Worm (Caenorhabditis elegans) whole organism, late embryonic: ENCODE results near the gene dct-15.

Experiments
- C08G9.2 ChIP-seq: sonication (generic microtip); optimal IDR thresholded peaks from 2 replicates; lab custom pipeline; 2016; ENCODE audit warnings: mild to moderate bottlenecking, missing genetic modification characterization, moderate library complexity, missing compliant biosample characterization
- C38D4.7 ChIP-seq: fragments of 200-800 bp; sonication (Bioruptor generic); optimal IDR thresholded peaks from 2 replicates; lab custom pipeline; 2018; ENCODE audit warnings: mild to moderate bottlenecking, missing genetic modification characterization, moderate library complexity, missing compliant biosample characterization
- K02D7.2 ChIP-seq: sonication (generic microtip); optimal IDR thresholded peaks from 2 replicates; lab custom pipeline; 2017; ENCODE audit warnings: mild to moderate bottlenecking, missing genetic modification characterization, missing compliant biosample characterization
- ceh-14 ChIP-seq: sonication (generic microtip); optimal IDR thresholded peaks from 2 replicates; lab custom pipeline; 2016; ENCODE audit warnings: missing genotype, missing genetic modification characterization, missing compliant biosample characterization
- ceh-19 ChIP-seq: fragments of 200-800 bp; sonication (Bioruptor generic); optimal IDR thresholded peaks from 2 replicates; lab custom pipeline; 2018; ENCODE audit warnings: mild to moderate bottlenecking, missing genetic modification characterization, missing compliant biosample characterization
- ceh-2 ChIP-seq: sonication (generic microtip); optimal IDR thresholded peaks from 2 replicates; lab custom pipeline; 2016; ENCODE audit warnings: missing genotype, missing genetic modification characterization, missing compliant biosample characterization
- ceh-24 ChIP-seq: sonication (generic microtip); optimal IDR thresholded peaks from 2 replicates; lab custom pipeline; 2016; ENCODE audit warnings: mild to moderate bottlenecking, missing genetic modification characterization, missing compliant biosample characterization
- ceh-31 ChIP-seq: sonication (generic microtip); optimal IDR thresholded peaks from 2 replicates; lab custom pipeline; 2016; ENCODE audit warnings: missing genetic modification characterization, missing compliant biosample characterization
- ceh-48 ChIP-seq: sonication (generic microtip); optimal IDR thresholded peaks from 2 replicates; lab custom pipeline; 2016; ENCODE audit warnings: missing genetic modification characterization, inconsistent platforms, missing compliant biosample characterization
- ceh-6 ChIP-seq: fragments of 200-800 bp; sonication (Bioruptor generic); optimal IDR thresholded peaks from 2 replicates; lab custom pipeline; 2018; ENCODE audit warnings: mild to moderate bottlenecking, missing genetic modification characterization, missing compliant biosample characterization
- che-1 ChIP-seq: sonication (generic microtip); optimal IDR thresholded peaks from 2 replicates; lab custom pipeline; 2016; ENCODE audit warnings: mild to moderate bottlenecking, missing genetic modification characterization, missing compliant biosample characterization
- elt-2 ChIP-seq: sonication (generic microtip); optimal IDR thresholded peaks from 2 replicates; lab custom pipeline; 2016; ENCODE audit warnings: missing genetic modification reagents, missing genetic modification characterization, missing compliant biosample characterization
- elt-4 ChIP-seq: sonication (generic microtip); optimal IDR thresholded peaks from 2 replicates; lab custom pipeline; 2016; ENCODE audit warnings: missing genetic modification characterization, missing compliant biosample characterization
- eyg-1 ChIP-seq: sonication (generic microtip); optimal IDR thresholded peaks from 2 replicates; lab custom pipeline; 2016; ENCODE audit warnings: missing genotype, missing genetic modification characterization, missing compliant biosample characterization
- fax-1 ChIP-seq: sonication (generic microtip); optimal IDR thresholded peaks from 2 replicates; lab custom pipeline; 2016; ENCODE audit warnings: missing genotype, missing genetic modification characterization, missing compliant biosample characterization
- fkh-6 ChIP-seq: sonication (generic microtip); optimal IDR thresholded peaks from 2 replicates; lab custom pipeline; 2016; ENCODE audit warnings: missing genetic modification characterization, missing compliant biosample characterization
- gmeb-2 ChIP-seq: sonication (generic microtip); optimal IDR thresholded peaks from 2 replicates; lab custom pipeline; 2016; ENCODE audit warnings: missing genetic modification characterization, inconsistent platforms, missing compliant biosample characterization
- hlh-13 ChIP-seq: fragments of 200-800 bp; sonication (Bioruptor generic); optimal IDR thresholded peaks from 2 replicates; lab custom pipeline; 2018; ENCODE audit warnings: mild to moderate bottlenecking, missing genetic modification characterization, missing compliant biosample characterization
- hlh-15 ChIP-seq: sonication (generic microtip); optimal IDR thresholded peaks from 2 replicates; lab custom pipeline; 2016; ENCODE audit warnings: missing genetic modification characterization, missing compliant biosample characterization
- hlh-30 ChIP-seq: sonication (generic microtip); optimal IDR thresholded peaks from 2 replicates; lab custom pipeline; 2017; ENCODE audit warnings: antibody characterized with exemption, missing genetic modification characterization, missing compliant biosample characterization; ENCODE audit not compliant: insufficient read depth
- hlh-6 ChIP-seq: sonication (generic microtip); optimal IDR thresholded peaks from 2 replicates; lab custom pipeline; 2016; ENCODE audit warnings: missing genotype, missing genetic modification characterization, missing compliant biosample characterization
- lin-11 ChIP-seq: fragments of 200-800 bp; sonication (Bioruptor generic); optimal IDR thresholded peaks from 2 replicates; lab custom pipeline; 2018; ENCODE audit warnings: mild to moderate bottlenecking, missing genetic modification characterization, missing compliant biosample characterization
- madf-2 ChIP-seq: sonication (generic microtip); optimal IDR thresholded peaks from 2 replicates; lab custom pipeline; 2017; ENCODE audit warnings: missing genetic modification characterization, missing compliant biosample characterization
- nhr-232 ChIP-seq: sonication (generic microtip); optimal IDR thresholded peaks from 2 replicates; lab custom pipeline; 2016; ENCODE audit warnings: missing genetic modification characterization, missing compliant biosample characterization
- odd-2 ChIP-seq: sonication (generic microtip); optimal IDR thresholded peaks from 2 replicates; lab custom pipeline; 2017; ENCODE audit warnings: antibody characterized with exemption, mild to moderate bottlenecking, missing genetic modification characterization, missing compliant biosample characterization
- pag-3 ChIP-seq: sonication (generic microtip); optimal IDR thresholded peaks from 2 replicates; lab custom pipeline; 2016; ENCODE audit warnings: missing compliant biosample characterization, missing genetic modification characterization, borderline replicate concordance
- pros-1 ChIP-seq: fragments of 150-350 bp; optimal IDR thresholded peaks from 2 replicates; lab custom pipeline; 2014; ENCODE audit warnings: missing biosample characterization, missing genetic modification reagents, missing genetic modification characterization
- rnt-1 ChIP-seq: sonication (generic microtip); optimal IDR thresholded peaks from 2 replicates; lab custom pipeline; 2016; ENCODE audit warnings: missing genetic modification characterization, missing compliant biosample characterization
- sdc-2 ChIP-seq: sonication (generic microtip); optimal IDR thresholded peaks from 2 replicates; lab custom pipeline; 2016; ENCODE audit warnings: missing genotype, missing genetic modification characterization, missing compliant biosample characterization
- tbx-2 ChIP-seq: sonication (generic microtip); optimal IDR thresholded peaks from 2 replicates; lab custom pipeline; 2016; ENCODE audit warnings: missing genetic modification characterization, missing compliant biosample characterization
- unc-3 ChIP-seq, 2 experiments: fragments of 200-800 bp in 1 of 2; sonication (Bioruptor generic) in 1 of 2; sonication (generic microtip) in 1 of 2; conservative IDR thresholded peaks in 1 of 2; optimal IDR thresholded peaks in 1 of 2; 2 replicates each; pipeline versions ENCODE4 v1.3.6 to Lab custom; 2016 to 2022; ENCODE audit warnings: missing compliant biosample characterization in 2 of 2, missing genetic modification characterization in 2 of 2, missing genetic modification reagents in 1 of 2
- unc-42 ChIP-seq: sonication (generic microtip); optimal IDR thresholded peaks from 2 replicates; lab custom pipeline; 2016; ENCODE audit warnings: missing genotype, missing genetic modification characterization, missing compliant biosample characterization
- unc-86 ChIP-seq: sonication (generic microtip); optimal IDR thresholded peaks from 2 replicates; lab custom pipeline; 2016; ENCODE audit warnings: missing genetic modification characterization, missing compliant biosample characterization
- zip-5 ChIP-seq: sonication (generic microtip); optimal IDR thresholded peaks from 2 replicates; lab custom pipeline; 2016; ENCODE audit warnings: missing genetic modification characterization, missing compliant biosample characterization

Gene dct-15

ce11 chrIV:9799664-9800063 is 10.9 kb downstream of the dct-15 start:
- no peak for TF ChIP-seq zip-5 (tag; lab: Kevin White, UChicago)

DNA sequence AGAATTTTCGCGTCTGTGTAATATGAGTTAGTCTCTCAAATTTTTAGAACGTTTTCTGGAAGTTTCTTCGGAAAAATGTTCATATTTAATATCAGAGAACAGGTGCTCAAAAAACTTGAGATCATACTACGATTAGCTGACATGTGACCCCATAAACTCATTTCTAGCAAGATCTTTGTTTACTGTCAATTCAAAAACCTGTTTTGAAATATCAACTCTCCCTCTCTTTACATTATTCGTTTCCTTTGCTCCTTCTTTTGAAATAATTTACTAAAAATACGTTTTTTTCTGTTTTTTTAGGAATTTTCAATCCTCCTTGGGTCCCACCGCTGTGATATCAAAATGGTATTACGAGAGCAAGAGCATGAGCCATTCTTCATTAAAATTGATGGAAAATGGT is 11.4 kb downstream of the dct-15 start, which contains the start of gene fat-4:
Gene fat-4 (plus strand): TSS at position 301 of the 400 bp plus-strand sequence.
- TF ChIP-seq ceh-24 (tag; lab: Kevin White, UChicago) = no peak
- no peak for TF ChIP-seq ceh-14 (tag; lab: Kevin White, UChicago)
- TF ChIP-seq ceh-19 (GFP tag; lab: Kevin White, UChicago) = no peak
- TF ChIP-seq che-1 = no peak
- no peak for TF ChIP-seq eyg-1 (tag; lab: Kevin White, UChicago)
- TF ChIP-seq pag-3 = no peak
- TF ChIP-seq lin-11 (tag; lab: Kevin White, UChicago) = no peak

DNA sequence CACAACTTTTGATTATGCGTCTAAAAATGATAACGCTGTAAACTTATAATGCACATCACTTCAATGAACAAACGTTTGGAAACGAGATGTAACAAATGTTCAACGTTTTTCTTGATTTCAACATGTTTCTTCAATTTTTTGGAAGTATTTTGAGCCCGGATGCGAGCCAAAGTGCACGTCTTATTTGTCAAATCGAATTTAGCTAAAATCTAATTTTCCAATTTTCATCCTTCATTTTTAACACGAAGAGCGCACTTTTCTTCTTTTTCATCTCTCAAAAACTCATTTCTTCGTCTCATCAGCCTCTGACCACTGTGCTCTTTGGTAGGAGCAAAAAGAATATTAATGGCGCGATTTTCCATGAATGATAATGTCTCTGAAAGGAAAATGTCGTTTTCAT is 12.2 kb downstream of the dct-15 start:
- TF ChIP-seq tbx-2 (tag; lab: Kevin White, UChicago) = no peak
- TF ChIP-seq C38D4.7 (GFP tag; lab: Kevin White, UChicago) = no peak
- no peak for TF ChIP-seq madf-2 (tag; lab: Kevin White, UChicago)
- no peak for TF ChIP-seq nhr-232 (tag; lab: Kevin White, UChicago)
- TF ChIP-seq unc-42 (tag; lab: Kevin White, UChicago) = peak; percentile 96

ce11 chrIV:9797304-9798003 is 13.1 kb downstream of the dct-15 start, which contains the start of gene T13F2.2:
TSS of gene T13F2.2 (minus strand) at chrIV:9797354.
- TF ChIP-seq pros-1 = no peak
- peak; percentile 3 for TF ChIP-seq ceh-2 (tag; lab: Kevin White, UChicago)
- TF ChIP-seq zip-5 (tag; lab: Kevin White, UChicago) = peak; percentile 41
- peak; percentile 52 for TF ChIP-seq tbx-2 (tag; lab: Kevin White, UChicago)
- peak; percentile 38 for TF ChIP-seq ceh-31 (tag; lab: Kevin White, UChicago)
- no peak for TF ChIP-seq unc-3 (GFP tag; conservative IDR thresholded peaks at IDR 0.05; lab: Robert Waterston, UW)
- no peak for TF ChIP-seq unc-3 (tag; optimal IDR thresholded peaks at IDR 0.05; lab: Kevin White, UChicago)
- peak; percentile 1 for TF ChIP-seq ceh-48 (tag; lab: Kevin White, UChicago)
- TF ChIP-seq hlh-15 (tag; lab: Kevin White, UChicago) = no peak
- peak; percentile 58 for TF ChIP-seq elt-2 (tag; lab: Kevin White, UChicago)
- peak; percentile 10 for TF ChIP-seq C08G9.2 (tag; lab: Kevin White, UChicago)

DNA sequence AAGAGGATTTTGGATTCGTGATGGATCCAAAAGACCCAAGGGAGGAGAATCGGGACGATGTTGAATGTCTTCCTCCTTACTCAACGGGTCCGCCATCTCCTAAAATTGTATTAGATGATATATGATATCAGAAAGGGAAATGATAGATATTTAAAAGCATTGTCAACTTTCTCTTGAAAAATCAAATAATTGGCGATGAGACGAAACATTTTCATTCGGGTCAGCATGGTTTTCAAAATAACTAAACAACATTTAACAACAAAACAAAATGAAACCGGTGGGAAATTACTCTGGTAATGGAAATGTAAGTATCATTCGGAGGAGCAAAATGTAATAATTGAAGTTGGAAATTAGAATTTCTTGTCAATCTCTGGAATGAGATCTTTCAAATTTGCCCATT is 14.0 kb downstream of the dct-15 start, which contains the start of gene pis-1:
Gene pis-1 (minus strand): TSS at position 101 of the 400 bp plus-strand sequence.
- no peak for TF ChIP-seq fkh-6
- TF ChIP-seq K02D7.2 (tag; lab: Kevin White, UChicago) = no peak
- no peak for TF ChIP-seq hlh-6 (tag; lab: Kevin White, UChicago)
- no peak for TF ChIP-seq rnt-1 (tag; lab: Kevin White, UChicago)
- no peak for TF ChIP-seq ceh-2 (tag; lab: Kevin White, UChicago)
- no peak for TF ChIP-seq ceh-19 (GFP tag; lab: Kevin White, UChicago)
- TF ChIP-seq elt-4 (tag; lab: Kevin White, UChicago) = no peak
- TF ChIP-seq madf-2 (tag; lab: Kevin White, UChicago) = no peak
- no peak for TF ChIP-seq ceh-14 (tag; lab: Kevin White, UChicago)
- no peak for TF ChIP-seq unc-86 (tag; lab: Kevin White, UChicago)
- no peak for TF ChIP-seq odd-2 (tag; lab: Kevin White, UChicago)
- TF ChIP-seq sdc-2 = no peak
- TF ChIP-seq hlh-30 = no peak
- no peak for TF ChIP-seq ceh-48 (tag; lab: Kevin White, UChicago)
- no peak for TF ChIP-seq zip-5 (tag; lab: Kevin White, UChicago)
- no peak for TF ChIP-seq ceh-6 (GFP tag; lab: Kevin White, UChicago)
- no peak for TF ChIP-seq gmeb-2
- TF ChIP-seq hlh-13 (GFP tag; lab: Kevin White, UChicago) = no peak
- no peak for TF ChIP-seq fax-1 (tag; lab: Kevin White, UChicago)
